Worm (Caenorhabditis elegans) whole organism, midembryonic: Measurements from ENCODE around the gene K02F6.5.
"Not testable (repeated sequence)": the region's sequence is repeated elsewhere in the genome, so short reads cannot be mapped to it uniquely, and the experiment has no call there.

Source experiments
- T22C8.4 ChIP-seq: fragments of 200-800 bp; sonication (Bioruptor generic); IDR thresholded peaks from 2 replicates; pipeline ENCODE4 v1.3.6; 2022; ENCODE audit warnings: missing genetic modification characterization, missing compliant biosample characterization
- cog-1 ChIP-seq: sonication (generic microtip); optimal IDR thresholded peaks from 2 replicates; lab custom pipeline; 2016; ENCODE audit warnings: missing genetic modification characterization, missing compliant biosample characterization
- flt-1 ChIP-seq: fragments of 200-800 bp; sonication (Bioruptor generic); IDR thresholded peaks from 2 replicates; pipeline ENCODE4 v1.3.6; 2022; ENCODE audit warnings: missing genetic modification characterization, missing compliant biosample characterization
- klf-2 ChIP-seq: fragments of 200-800 bp; sonication (Bioruptor generic); conservative IDR thresholded peaks from 2 replicates; pipeline ENCODE4 v1.3.6; 2022; ENCODE audit warnings: missing genetic modification reagents, missing genetic modification characterization, missing compliant biosample characterization
- med-1 ChIP-seq: sonication (generic microtip); optimal IDR thresholded peaks from 2 replicates; lab custom pipeline; 2017; ENCODE audit warnings: missing genetic modification characterization, mild to moderate bottlenecking, missing compliant biosample characterization, antibody characterized with exemption, missing genetic modification reagents; ENCODE audit not compliant: insufficient read depth
- ref-1 ChIP-seq: fragments of 200-800 bp; sonication (Bioruptor generic); conservative IDR thresholded peaks from 2 replicates; pipeline ENCODE4 v1.3.6; 2022; ENCODE audit warnings: missing genetic modification reagents, missing genetic modification characterization, missing compliant biosample characterization
- tab-1 ChIP-seq: fragments of 200-800 bp; sonication (Bioruptor generic); IDR thresholded peaks from 2 replicates; pipeline ENCODE4 v1.3.6; 2022; ENCODE audit warnings: missing genetic modification characterization, missing compliant biosample characterization
- ztf-23 ChIP-seq: fragments of 200-800 bp; sonication (Bioruptor generic); IDR thresholded peaks from 2 replicates; pipeline ENCODE4 v1.3.6; 2022; ENCODE audit warnings: missing genetic modification reagents, missing genetic modification characterization, missing compliant biosample characterization
- ztf-29 ChIP-seq: fragments of 200-800 bp; sonication (Bioruptor generic); IDR thresholded peaks from 2 replicates; pipeline ENCODE4 v1.3.6; 2022; ENCODE audit warnings: missing genetic modification reagents, missing genetic modification characterization, missing compliant biosample characterization

Gene K02F6.5

ce11 chrII:2534459-2534858, at the start of gene K02F6.5:
K02F6.5 (plus strand) TSS chrII:2534759.
- TF ChIP-seq ref-1 (GFP tag; lab: Robert Waterston, UW); ztf-29 (GFP tag; lab: Robert Waterston, UW); med-1 (GFP tag; lab: Kevin White, UChicago): not testable (repeated sequence)

ce11 chrII:2488386-2488785, 46.2 kb upstream of the K02F6.5 start, which contains the start of gene F53G2.1:
F53G2.1 (plus strand) TSS chrII:2488686.
- no peak for TF ChIP-seq T22C8.4

- TF ChIP-seq cog-1 (tag; lab: Kevin White, UChicago) (no peak), ztf-23 (no peak), ref-1 (GFP tag; lab: Robert Waterston, UW) (no peak), ztf-29 (GFP tag; lab: Robert Waterston, UW) (no peak), T22C8.4 (no peak), klf-2 (GFP tag; lab: Robert Waterston, UW) (no peak), tab-1 (GFP tag; lab: Robert Waterston, UW) (no peak), med-1 (GFP tag; lab: Kevin White, UChicago) (no peak), flt-1 (GFP tag; lab: Robert Waterston, UW) (no peak)
Measured at ce11 chrII:2503703-2504430, 30.7 kb upstream of the K02F6.5 start.

- TF ChIP-seq flt-1 (GFP tag; lab: Robert Waterston, UW) (no peak), tab-1 (GFP tag; lab: Robert Waterston, UW) (no peak), med-1 (GFP tag; lab: Kevin White, UChicago) (no peak), klf-2 (GFP tag; lab: Robert Waterston, UW) (no peak), T22C8.4 (no peak), ztf-29 (GFP tag; lab: Robert Waterston, UW) (no peak), ztf-23 (no peak), ref-1 (GFP tag; lab: Robert Waterston, UW) (no peak), cog-1 (tag; lab: Kevin White, UChicago) (no peak)
Measured at ce11 chrII:2504431-2504928, 30.1 kb upstream of the K02F6.5 start, which contains the start of gene gbas-1. gbas-1 (plus strand) TSS chrII:2504878.

ce11 chrII:2518487-2518886, 16.1 kb upstream of the K02F6.5 start:
- TF ChIP-seq ref-1 (GFP tag; lab: Robert Waterston, UW) (no peak), med-1 (GFP tag; lab: Kevin White, UChicago) (no peak), T22C8.4 (peak; percentile 54; the same call in 1 of the 2 replicates), tab-1 (GFP tag; lab: Robert Waterston, UW) (no peak), cog-1 (tag; lab: Kevin White, UChicago) (no peak), klf-2 (GFP tag; lab: Robert Waterston, UW) (no peak)

ce11 chrII:2521960-2522359, 12.6 kb upstream of the K02F6.5 start, which contains the start of gene bath-13:
bath-13 (minus strand) TSS chrII:2522060.
- no peak for TF ChIP-seq klf-2 (GFP tag; lab: Robert Waterston, UW)
- TF ChIP-seq flt-1 (GFP tag; lab: Robert Waterston, UW): no peak
- no peak for TF ChIP-seq T22C8.4
- no peak for TF ChIP-seq med-1 (GFP tag; lab: Kevin White, UChicago)
- TF ChIP-seq cog-1 (tag; lab: Kevin White, UChicago): no peak

ce11 chrII:2525652-2526051, 8.9 kb upstream of the K02F6.5 start:
- TF ChIP-seq ztf-23 (no peak), flt-1 (GFP tag; lab: Robert Waterston, UW) (no peak), ztf-29 (GFP tag; lab: Robert Waterston, UW) (peak; percentile 84; the same call in 1 of the 2 replicates)

- TF ChIP-seq tab-1 (GFP tag; lab: Robert Waterston, UW) (no peak), klf-2 (GFP tag; lab: Robert Waterston, UW) (no peak), T22C8.4 (no peak), flt-1 (GFP tag; lab: Robert Waterston, UW) (no peak), ref-1 (GFP tag; lab: Robert Waterston, UW) (no peak), ztf-29 (GFP tag; lab: Robert Waterston, UW) (no peak), cog-1 (tag; lab: Kevin White, UChicago) (no peak), ztf-23 (no peak), med-1 (GFP tag; lab: Kevin White, UChicago) (no peak)
Measured at ce11 chrII:2526887-2527286, 7.7 kb upstream of the K02F6.5 start.

ce11 chrII:2530496-2530895, 4.1 kb upstream of the K02F6.5 start, which contains the start of gene K02F6.6:
K02F6.6 (plus strand) TSS chrII:2530796.
- TF ChIP-seq flt-1 (GFP tag; lab: Robert Waterston, UW) (no peak), ztf-23 (no peak), med-1 (GFP tag; lab: Kevin White, UChicago) (no peak), ztf-29 (GFP tag; lab: Robert Waterston, UW) (no peak), tab-1 (GFP tag; lab: Robert Waterston, UW) (no peak), ref-1 (GFP tag; lab: Robert Waterston, UW) (no peak), cog-1 (tag; lab: Kevin White, UChicago) (no peak), T22C8.4 (no peak)

ce11 chrII:2534952-2535351, 393 bp downstream of the K02F6.5 start, which contains the start of gene K02F6.8:
K02F6.8 (minus strand) TSS chrII:2535052.
- TF ChIP-seq cog-1 (tag; lab: Kevin White, UChicago); ref-1 (GFP tag; lab: Robert Waterston, UW); T22C8.4: not testable (repeated sequence)
